Fruit fly (Drosophila melanogaster) whole organism, wandering third instar larva: ENCODE measurements around the gene pdgy.
A peak's percentile ranks its signal among the peaks of the same experiment; 100 is the strongest.

Experiments
- Abd-B ChIP-seq: fragments of >200 bp; optimal IDR thresholded peaks from 2 replicates; lab custom pipeline; 2017; ENCODE audit warnings: missing biosample characterization, missing genetic modification characterization
- CG32264 ChIP-seq: fragments of 200-800 bp; sonication (Bioruptor generic); optimal IDR thresholded peaks from 2 replicates; lab custom pipeline; 2016; ENCODE audit warnings: missing biosample characterization, missing genetic modification characterization
- CG9705 ChIP-seq: fragments of 200-800 bp; sonication (Bioruptor generic); optimal IDR thresholded peaks from 2 replicates; lab custom pipeline; 2018; ENCODE audit warnings: missing biosample characterization, mild to moderate bottlenecking, missing genetic modification characterization
- CrebA ChIP-seq: fragments of 200-800 bp; sonication (Bioruptor generic); optimal IDR thresholded peaks from 2 replicates; lab custom pipeline; 2016; ENCODE audit warnings: missing biosample characterization, mild to moderate bottlenecking, missing genetic modification characterization, borderline replicate concordance
- Dfd ChIP-seq: fragments of >200 bp; optimal IDR thresholded peaks from 2 replicates; lab custom pipeline; 2017; ENCODE audit warnings: missing biosample characterization, missing genetic modification characterization
- Dif ChIP-seq: fragments of 200-275, 200-300 bp; sonication (Bioruptor generic); optimal IDR thresholded peaks from 2 replicates; lab custom pipeline; 2018; ENCODE audit warnings: missing biosample characterization, missing genetic modification characterization; ENCODE audit not compliant: partially characterized antibody
- GATAd ChIP-seq: sonication (Bioruptor generic); optimal IDR thresholded peaks from 2 replicates; lab custom pipeline; 2016; ENCODE audit warnings: missing biosample characterization, missing genetic modification characterization
- HLH106 ChIP-seq: fragments of 200-800 bp; optimal IDR thresholded peaks from 3 replicates; lab custom pipeline; 2019; ENCODE audit warnings: missing biosample characterization, mild to moderate bottlenecking, missing genetic modification characterization, moderate library complexity
- Hnf4 ChIP-seq: fragments of 200-800 bp; sonication (Bioruptor generic); optimal IDR thresholded peaks from 2 replicates; lab custom pipeline; 2016; ENCODE audit warnings: missing biosample characterization, mild to moderate bottlenecking, missing genetic modification characterization
- Hr78 ChIP-seq: fragments of >200 bp; optimal IDR thresholded peaks from 2 replicates; lab custom pipeline; 2017; ENCODE audit warnings: missing biosample characterization, missing genetic modification characterization
- Hr83 ChIP-seq: fragments of 200-300 bp; sonication (Bioruptor generic); optimal IDR thresholded peaks from 2 replicates; lab custom pipeline; 2016; ENCODE audit warnings: missing biosample characterization, mild to moderate bottlenecking, missing genetic modification characterization, moderate library complexity; ENCODE audit not compliant: poor library complexity, severe bottlenecking
- Jra ChIP-seq: sonication (Bioruptor generic); optimal IDR thresholded peaks from 2 replicates; lab custom pipeline; 2016; ENCODE audit warnings: missing biosample characterization, missing genetic modification characterization
- Mio ChIP-seq: sonication (Bioruptor generic); optimal IDR thresholded peaks from 2 replicates; lab custom pipeline; 2016; ENCODE audit warnings: missing biosample characterization, missing genetic modification characterization
- Myc ChIP-seq: fragments of >200 bp; optimal IDR thresholded peaks from 2 replicates; lab custom pipeline; 2017
- N ChIP-seq: fragments of >200 bp; optimal IDR thresholded peaks from 2 replicates; lab custom pipeline; 2018; ENCODE audit warnings: missing biosample characterization, missing external identifiers, missing genetic modification characterization
- OdsH ChIP-seq: fragments of 200-800 bp; sonication (Bioruptor generic); optimal IDR thresholded peaks from 2 replicates; lab custom pipeline; 2016; ENCODE audit warnings: missing biosample characterization, mild to moderate bottlenecking, missing genetic modification characterization
- Rel ChIP-seq, 2 experiments: fragments of 200-800 bp; sonication (Bioruptor generic) in 1 of 2; optimal IDR thresholded peaks; 2 replicates in 1 of 2; 3 replicates in 1 of 2; lab custom pipeline; 2016 to 2019; ENCODE audit warnings: mild to moderate bottlenecking in 2 of 2, missing biosample characterization in 2 of 2, missing genetic modification characterization in 2 of 2, moderate library complexity in 1 of 2
- Sp1 ChIP-seq: fragments of 200-800 bp; sonication (Bioruptor generic); optimal IDR thresholded peaks from 3 replicates; lab custom pipeline; 2019; ENCODE audit warnings: missing biosample characterization, mild to moderate bottlenecking, missing genetic modification characterization, moderate library complexity
- Vsx2 ChIP-seq: fragments of 200-300, 225-300 bp; sonication (Bioruptor generic); optimal IDR thresholded peaks from 2 replicates; lab custom pipeline; 2018; ENCODE audit warnings: missing biosample characterization, missing genetic modification characterization; ENCODE audit not compliant: partially characterized antibody
- br ChIP-seq: fragments of 200-800 bp; sonication (Bioruptor generic); optimal IDR thresholded peaks from 2 replicates; lab custom pipeline; 2016; ENCODE audit warnings: missing biosample characterization, missing genetic modification characterization
- brk ChIP-seq: fragments of 200-800 bp; sonication (Bioruptor generic); optimal IDR thresholded peaks from 2 replicates; lab custom pipeline; 2016; ENCODE audit warnings: missing biosample characterization, mild to moderate bottlenecking, missing genetic modification characterization
- dl ChIP-seq, 2 experiments: fragments of 175-275, 200-275 bp in 1 of 2; fragments of 200-275 bp in 1 of 2; sonication (Bioruptor generic); optimal IDR thresholded peaks; lab custom pipeline; 2018; ENCODE audit warnings: mild to moderate bottlenecking in 2 of 2, missing biosample characterization in 2 of 2, missing genetic modification characterization in 2 of 2, moderate library complexity in 2 of 2; ENCODE audit not compliant: partially characterized antibody in 2 of 2, insufficient read depth in 1 of 2
- dmrt93B ChIP-seq: fragments of 200-800 bp; sonication (Bioruptor generic); optimal IDR thresholded peaks from 2 replicates; lab custom pipeline; 2018; ENCODE audit warnings: missing biosample characterization, mild to moderate bottlenecking, missing genetic modification characterization
- dsf ChIP-seq: sonication (Bioruptor generic); optimal IDR thresholded peaks from 2 replicates; lab custom pipeline; 2016; ENCODE audit warnings: missing biosample characterization, missing genetic modification characterization, borderline replicate concordance
- ey ChIP-seq: fragments of 200-800 bp; sonication (Bioruptor generic); optimal IDR thresholded peaks from 2 replicates; lab custom pipeline; 2016; ENCODE audit warnings: missing biosample characterization, missing genetic modification characterization
- foxo ChIP-seq, 2 experiments: fragments of 200-800 bp; sonication (Bioruptor generic); optimal IDR thresholded peaks; 2 replicates in 1 of 2; 3 replicates in 1 of 2; lab custom pipeline; 2016 to 2017; ENCODE audit warnings: missing biosample characterization in 2 of 2, missing genetic modification characterization in 2 of 2
- fru ChIP-seq: fragments of 200-800 bp; sonication (Bioruptor generic); optimal IDR thresholded peaks from 3 replicates; lab custom pipeline; 2016; ENCODE audit warnings: missing biosample characterization, mild to moderate bottlenecking, missing genetic modification characterization
- h ChIP-seq: fragments of 200-800 bp; sonication (Bioruptor generic); optimal IDR thresholded peaks from 3 replicates; lab custom pipeline; 2016; ENCODE audit warnings: missing biosample characterization, mild to moderate bottlenecking, missing genetic modification characterization
- jim ChIP-seq: fragments of 175-275, 200-325 bp; sonication (Bioruptor generic); optimal IDR thresholded peaks from 2 replicates; lab custom pipeline; 2016; ENCODE audit warnings: missing biosample characterization, mild to moderate bottlenecking, missing genetic modification characterization
- lola ChIP-seq: fragments of >200 bp; optimal IDR thresholded peaks from 2 replicates; lab custom pipeline; 2017; ENCODE audit warnings: missing biosample characterization, missing genetic modification characterization
- pan ChIP-seq: fragments of >200 bp; optimal IDR thresholded peaks from 2 replicates; lab custom pipeline; 2017
- psq ChIP-seq: fragments of 200-800 bp; sonication (Bioruptor generic); optimal IDR thresholded peaks from 3 replicates; lab custom pipeline; 2017; ENCODE audit warnings: missing biosample characterization, mild to moderate bottlenecking, missing genetic modification characterization, moderate library complexity
- rgr ChIP-seq: fragments of 200-800 bp; sonication (Bioruptor generic); optimal IDR thresholded peaks from 3 replicates; lab custom pipeline; 2016; ENCODE audit warnings: missing biosample characterization, mild to moderate bottlenecking, missing genetic modification characterization
- sage ChIP-seq: fragments of 200-800 bp; sonication (Bioruptor generic); optimal IDR thresholded peaks from 2 replicates; lab custom pipeline; 2016; ENCODE audit warnings: missing biosample characterization, mild to moderate bottlenecking, missing genetic modification characterization
- sv ChIP-seq: fragments of 200-800 bp; sonication (Bioruptor generic); optimal IDR thresholded peaks from 3 replicates; lab custom pipeline; 2016; ENCODE audit warnings: missing biosample characterization, missing genetic modification characterization
- tai ChIP-seq: sonication (Bioruptor generic); optimal IDR thresholded peaks from 2 replicates; lab custom pipeline; 2016; ENCODE audit warnings: missing biosample characterization, missing genetic modification characterization
- usp ChIP-seq: fragments of >200 bp; optimal IDR thresholded peaks from 2 replicates; lab custom pipeline; 2017; ENCODE audit warnings: missing biosample characterization, missing genetic modification characterization
- woc ChIP-seq: sonication (Bioruptor generic); optimal IDR thresholded peaks from 2 replicates; lab custom pipeline; 2016; ENCODE audit warnings: missing biosample characterization, mild to moderate bottlenecking, missing genetic modification characterization

Gene pdgy

DNA sequence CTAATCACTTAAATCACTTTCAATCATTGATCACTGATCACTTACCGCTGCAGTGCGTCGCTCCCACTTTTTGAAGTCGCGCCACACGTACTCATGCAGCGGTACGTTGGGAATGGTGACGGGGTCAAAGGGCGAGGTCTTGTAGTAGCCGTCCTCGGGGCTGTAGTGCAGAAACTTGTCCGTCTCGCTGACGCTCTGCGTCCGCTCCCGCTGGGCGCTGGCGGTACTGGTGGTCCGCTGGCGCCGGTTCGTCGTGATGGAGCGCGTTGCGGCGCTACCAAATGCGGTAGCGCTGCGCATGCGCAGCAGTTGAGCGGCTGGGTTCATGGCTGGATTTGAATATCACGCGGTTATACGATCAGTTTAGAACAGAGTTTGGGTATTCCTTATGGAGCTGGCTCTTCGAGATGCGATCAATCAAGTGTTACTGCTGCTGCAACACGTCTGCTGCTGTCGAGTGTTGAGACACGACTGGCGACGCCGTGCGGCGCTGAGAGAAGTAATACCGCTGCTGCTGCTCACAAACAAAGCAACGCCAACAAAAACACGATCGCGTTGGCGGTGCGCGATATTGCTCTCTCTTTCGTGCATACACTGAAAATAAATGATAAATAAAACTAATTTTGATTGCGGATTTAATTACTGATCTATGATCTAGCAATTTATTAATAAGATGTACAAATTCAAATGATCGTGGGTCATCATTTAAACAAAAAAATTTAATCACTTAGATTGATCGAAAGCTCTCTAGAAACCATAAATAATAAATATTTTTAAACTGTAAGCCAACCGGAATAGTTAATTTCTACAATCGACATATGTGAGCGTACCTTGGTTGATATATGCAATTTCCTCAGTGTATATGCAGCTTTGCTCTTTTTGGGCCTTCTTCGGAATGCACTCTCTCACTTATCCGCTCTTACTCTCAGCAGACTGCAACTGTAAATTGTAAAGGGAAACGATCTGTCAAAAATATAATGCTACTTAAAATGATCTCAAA, 2.8 kb downstream of the pdgy start (continued):
- TF ChIP-seq CG9705 (GFP tag; lab: Kevin White, UChicago): peak; percentile 97

DNA sequence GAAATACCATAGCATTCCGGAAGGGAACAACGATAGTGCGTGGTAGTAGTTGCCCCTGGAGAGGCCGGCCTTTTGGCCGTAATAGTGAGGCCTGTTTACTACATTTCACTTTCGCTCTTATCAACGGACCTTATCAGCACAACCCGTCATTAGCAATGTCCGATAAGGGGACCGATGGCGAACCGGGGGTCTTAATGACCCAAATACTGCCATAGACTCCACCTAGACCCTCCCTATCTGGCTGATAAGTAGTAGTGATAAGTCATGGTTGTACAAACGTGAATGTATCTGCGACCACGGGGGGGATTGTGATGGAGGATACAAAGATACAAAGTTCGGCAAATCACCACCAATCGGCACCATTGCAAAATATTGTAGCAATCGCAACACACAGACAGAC, 4.1 kb downstream of the pdgy start:
- TF ChIP-seq Myc (lab: Kevin White, UChicago) (no peak), Rel (GFP tag; optimal IDR thresholded peaks at IDR 0.05; lab: Kevin White, UChicago) (no peak), Rel (tag; optimal IDR thresholded peaks at IDR 0.05; lab: Kevin White, UChicago) (peak; percentile 54), tai (GFP tag; lab: Kevin White, UChicago) (no peak), br (GFP tag; lab: Kevin White, UChicago) (peak; percentile 77), pan (lab: Kevin White, UChicago) (no peak), Hnf4 (GFP tag; lab: Kevin White, UChicago) (peak; percentile 8)

DNA sequence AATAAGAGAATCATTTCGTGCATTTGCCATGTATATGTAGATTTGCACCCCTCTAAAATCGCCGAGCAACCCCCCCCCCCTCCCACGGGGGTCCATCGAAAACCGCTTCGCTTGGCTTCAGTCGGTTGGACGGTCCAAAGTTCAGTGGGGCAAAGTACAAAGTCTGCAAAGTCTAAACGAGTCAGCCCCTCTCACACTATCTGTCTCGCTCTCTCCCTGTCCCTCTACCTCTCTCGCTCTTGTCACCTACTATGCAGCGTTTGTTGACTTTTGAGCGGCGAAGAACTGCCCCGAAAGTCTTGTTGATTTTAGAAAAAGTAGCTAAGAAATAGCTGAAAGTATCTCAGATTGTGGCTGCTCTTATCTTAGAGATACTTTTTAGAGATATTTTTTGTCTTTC, 5.9 kb downstream of the pdgy start:
- TF ChIP-seq CrebA (GFP tag; lab: Kevin White, UChicago) (peak; percentile 50), Myc (lab: Kevin White, UChicago) (no peak), dsf (GFP tag; lab: Kevin White, UChicago) (no peak), Sp1 (GFP tag; lab: Kevin White, UChicago) (peak; percentile 51), dmrt93B (no peak), sage (GFP tag; lab: Kevin White, UChicago) (no peak), lola (GFP tag; lab: Kevin White, UChicago) (no peak), Rel (GFP tag; optimal IDR thresholded peaks at IDR 0.05; lab: Kevin White, UChicago) (no peak), Rel (tag; optimal IDR thresholded peaks at IDR 0.05; lab: Kevin White, UChicago) (no peak), brk (no peak), Vsx2 (GFP tag; lab: Kevin White, UChicago) (no peak), HLH106 (tag; lab: Kevin White, UChicago) (no peak), CG9705 (GFP tag; lab: Kevin White, UChicago) (peak; percentile 9), rgr (GFP tag; lab: Kevin White, UChicago) (peak; percentile 41), pan (lab: Kevin White, UChicago) (no peak), GATAd (GFP tag; lab: Kevin White, UChicago) (no peak), foxo (GFP tag; optimal IDR thresholded peaks at IDR 0.05; lab: Kevin White, UChicago) (peak in 1 of 2 experiments; percentile 3), tai (GFP tag; lab: Kevin White, UChicago) (no peak), woc (no peak), Hnf4 (GFP tag; lab: Kevin White, UChicago) (peak; percentile 95), Dfd (GFP tag; lab: Kevin White, UChicago) (peak; percentile 76), Mio (GFP tag; lab: Kevin White, UChicago) (no peak), OdsH (GFP tag; lab: Kevin White, UChicago) (no peak), Abd-B (GFP tag; lab: Kevin White, UChicago) (no peak), N (GFP tag; lab: Kevin White, UChicago) (no peak), Dif (GFP tag; lab: Kevin White, UChicago) (no peak), fru (GFP tag; lab: Kevin White, UChicago) (no peak), Hr78 (GFP tag; lab: Kevin White, UChicago) (no peak), CG32264 (GFP tag; lab: Kevin White, UChicago) (no peak), Hr83 (no peak), psq (no peak), ey (no peak), jim (GFP tag; lab: Kevin White, UChicago) (no peak), usp (no peak), br (GFP tag; lab: Kevin White, UChicago) (no peak), dl (GFP tag; optimal IDR thresholded peaks at IDR 0.05; lab: Kevin White, UChicago; ENCODE audit: insufficient read depth in 1 of 2, partially characterized antibody in 2 of 2) (no peak), Jra (no peak), sv (GFP tag; lab: Kevin White, UChicago) (no peak), h (GFP tag; lab: Kevin White, UChicago) (no peak)
